Fruit fly (Drosophila melanogaster) whole organism, embryonic: ENCODE measurements around the gene CG12279.

ENCODE experiments used
- ATbp ChIP-seq: fragments of 200-800 bp; sonication (Bioruptor generic); optimal IDR thresholded peaks from 2 replicates; lab custom pipeline; 2017; ENCODE audit warnings: missing biosample characterization, mild to moderate bottlenecking, missing genetic modification characterization, missing genetic modification reagents
- Antp ChIP-seq: fragments of 200-800 bp; sonication (Bioruptor generic); optimal IDR thresholded peaks from 3 replicates; lab custom pipeline; 2016; ENCODE audit warnings: missing biosample characterization, missing genetic modification characterization
- Atf-2 ChIP-seq: fragments of 200-800 bp; sonication (Bioruptor generic); optimal IDR thresholded peaks from 2 replicates; lab custom pipeline; 2016; ENCODE audit warnings: missing biosample characterization, missing genetic modification characterization
- CG10543 ChIP-seq: fragments of 200-800 bp; sonication (Bioruptor generic); optimal IDR thresholded peaks from 3 replicates; lab custom pipeline; 2017; ENCODE audit warnings: missing biosample characterization, mild to moderate bottlenecking, missing genetic modification characterization, moderate library complexity
- CG10654 ChIP-seq: fragments of 200-800 bp; sonication (Bioruptor generic); optimal IDR thresholded peaks from 2 replicates; lab custom pipeline; 2016; ENCODE audit warnings: missing biosample characterization, missing genetic modification characterization
- CG11247 ChIP-seq: fragments of 200-800 bp; sonication (Bioruptor generic); IDR thresholded peaks from 2 replicates; pipeline ENCODE4 v1.3.6; 2022; ENCODE audit warnings: missing biosample characterization, missing genetic modification characterization
- CG12155 ChIP-seq: fragments of 200-800 bp; sonication (Bioruptor generic); optimal IDR thresholded peaks from 3 replicates; lab custom pipeline; 2016; ENCODE audit warnings: missing biosample characterization, missing genetic modification characterization
- CG12744 ChIP-seq: fragments of 200-800 bp; sonication (Bioruptor generic); optimal IDR thresholded peaks from 2 replicates; lab custom pipeline; 2016; ENCODE audit warnings: missing biosample characterization, missing genetic modification characterization
- CG14667 ChIP-seq: fragments of 200-800 bp; sonication (Bioruptor generic); IDR thresholded peaks from 2 replicates; pipeline ENCODE4 v1.3.6; 2022; ENCODE audit warnings: missing biosample characterization, missing genetic modification characterization
- CG14710 ChIP-seq: fragments of 200-800 bp; sonication (Bioruptor generic); optimal IDR thresholded peaks from 3 replicates; lab custom pipeline; 2019; ENCODE audit warnings: missing biosample characterization, mild to moderate bottlenecking, missing genetic modification characterization, moderate library complexity
- CG17568 ChIP-seq: fragments of 200-800 bp; sonication (Bioruptor generic); optimal IDR thresholded peaks from 2 replicates; lab custom pipeline; 2018; ENCODE audit warnings: missing biosample characterization, mild to moderate bottlenecking, missing genetic modification characterization, moderate library complexity
- CG1792 ChIP-seq: fragments of 200-800 bp; sonication (Bioruptor generic); optimal IDR thresholded peaks from 2 replicates; lab custom pipeline; 2016; ENCODE audit warnings: missing biosample characterization, missing genetic modification characterization
- CG30403 ChIP-seq: fragments of 200-800 bp; sonication (Bioruptor generic); optimal IDR thresholded peaks from 3 replicates; lab custom pipeline; 2016; ENCODE audit warnings: missing biosample characterization, missing genetic modification characterization
- CG31441 ChIP-seq: fragments of 200-800 bp; sonication (Bioruptor generic); IDR thresholded peaks from 2 replicates; pipeline ENCODE4 v1.3.6; 2022; ENCODE audit warnings: missing biosample characterization, missing genetic modification characterization
- CG33557 ChIP-seq: fragments of 200-800 bp; sonication (Bioruptor generic); optimal IDR thresholded peaks from 2 replicates; lab custom pipeline; 2019; ENCODE audit warnings: missing biosample characterization, mild to moderate bottlenecking, missing genetic modification characterization, moderate library complexity
- CG3995 ChIP-seq: fragments of 200-800 bp; sonication (Bioruptor generic); optimal IDR thresholded peaks from 3 replicates; lab custom pipeline; 2016; ENCODE audit warnings: missing biosample characterization, missing genetic modification characterization
- CG4328 ChIP-seq: fragments of 200-800 bp; sonication (Bioruptor generic); optimal IDR thresholded peaks from 3 replicates; lab custom pipeline; 2017; ENCODE audit warnings: missing biosample characterization, missing genetic modification reagents, missing genetic modification characterization
- CG6654 ChIP-seq: fragments of 200-800 bp; sonication (Bioruptor generic); optimal IDR thresholded peaks from 2 replicates; lab custom pipeline; 2017; ENCODE audit warnings: missing biosample characterization, mild to moderate bottlenecking, missing genetic modification characterization
- CG7786 ChIP-seq: fragments of 200-800 bp; sonication (Bioruptor generic); optimal IDR thresholded peaks from 2 replicates; lab custom pipeline; 2016; ENCODE audit warnings: missing biosample characterization, missing genetic modification characterization
- CG9215 ChIP-seq: fragments of 200-800 bp; sonication (Bioruptor generic); IDR thresholded peaks from 2 replicates; pipeline ENCODE4 v1.3.6; 2022; ENCODE audit warnings: missing biosample characterization, missing genetic modification characterization
- CG9876 ChIP-seq: fragments of 200-800 bp; sonication (Bioruptor generic); optimal IDR thresholded peaks from 2 replicates; lab custom pipeline; 2016; ENCODE audit warnings: missing biosample characterization, missing genetic modification characterization
- CTCF ChIP-seq: fragments of 200-800 bp; sonication (Bioruptor generic); optimal IDR thresholded peaks from 2 replicates; lab custom pipeline; 2017; ENCODE audit warnings: missing biosample characterization, mild to moderate bottlenecking, missing genetic modification characterization, moderate library complexity
- Gug ChIP-seq: fragments of 200-800 bp; sonication (Bioruptor generic); IDR thresholded peaks from 4 replicates; pipeline ENCODE4 v1.3.6; 2022; ENCODE audit warnings: missing biosample characterization, missing genetic modification characterization
- HmgZ ChIP-seq: fragments of 200-800 bp; sonication (Bioruptor generic); optimal IDR thresholded peaks from 2 replicates; lab custom pipeline; 2018; ENCODE audit warnings: missing biosample characterization, mild to moderate bottlenecking, missing genetic modification characterization
- Mad ChIP-seq: fragments of 200-800 bp; sonication (Bioruptor generic); optimal IDR thresholded peaks from 2 replicates; lab custom pipeline; 2016; ENCODE audit warnings: missing biosample characterization, missing genetic modification characterization
- Med ChIP-seq: fragments of 200-800 bp; sonication (Bioruptor generic); peaks from one replicate; lab custom pipeline; 2016; ENCODE audit warnings: missing biosample characterization, missing genetic modification characterization, mild to moderate bottlenecking, inconsistent platforms, moderate library complexity
- Mes4 ChIP-seq: fragments of 200-800 bp; sonication (Bioruptor generic); optimal IDR thresholded peaks from 2 replicates; lab custom pipeline; 2016; ENCODE audit warnings: missing biosample characterization, missing genetic modification characterization
- Optix ChIP-seq: fragments of 200-800 bp; sonication (Bioruptor generic); IDR thresholded peaks from 3 replicates; pipeline ENCODE4 v1.3.6; 2022; ENCODE audit warnings: missing biosample characterization, missing genetic modification characterization
- Rx ChIP-seq: fragments of 200-800 bp; sonication (Bioruptor generic); IDR thresholded peaks from 2 replicates; pipeline ENCODE4 v1.3.6; 2022; ENCODE audit warnings: missing biosample characterization, missing genetic modification characterization
- Six4 ChIP-seq: fragments of 200-800 bp; sonication (Bioruptor generic); optimal IDR thresholded peaks from 2 replicates; lab custom pipeline; 2016; ENCODE audit warnings: missing biosample characterization, missing genetic modification characterization
- ap ChIP-seq: fragments of 200-800 bp; sonication (Bioruptor generic); IDR thresholded peaks from 2 replicates; pipeline ENCODE4 v1.3.6; 2022; ENCODE audit warnings: missing biosample characterization, missing genetic modification characterization
- bowl ChIP-seq: fragments of 200-800 bp; sonication (Bioruptor generic); IDR thresholded peaks from 2 replicates; pipeline ENCODE4 v1.3.6; 2022; ENCODE audit warnings: missing biosample characterization, missing genetic modification characterization
- bsh ChIP-seq, 2 experiments: fragments of 200-800 bp; sonication (Bioruptor generic); optimal IDR thresholded peaks; 2 replicates each; lab custom pipeline; 2017 to 2018; ENCODE audit warnings: mild to moderate bottlenecking in 2 of 2, missing biosample characterization in 2 of 2, missing genetic modification characterization in 2 of 2, moderate library complexity in 1 of 2
- dati ChIP-seq: fragments of 200-800 bp; sonication (Bioruptor generic); IDR thresholded peaks from 2 replicates; pipeline ENCODE4 v1.3.6; 2022; ENCODE audit warnings: missing biosample characterization, missing genetic modification characterization
- dimm ChIP-seq: fragments of 200-800 bp; sonication (Bioruptor generic); IDR thresholded peaks from 2 replicates; pipeline ENCODE4 v1.3.6; 2022; ENCODE audit warnings: missing biosample characterization, missing genetic modification characterization
- gsb-n ChIP-seq: fragments of 200-800 bp; sonication (Bioruptor generic); optimal IDR thresholded peaks from 3 replicates; lab custom pipeline; 2018; ENCODE audit warnings: missing biosample characterization, mild to moderate bottlenecking, missing genetic modification characterization
- ham ChIP-seq: fragments of 200-800 bp; sonication (Bioruptor generic); IDR thresholded peaks from 2 replicates; pipeline ENCODE4 v1.3.6; 2022; ENCODE audit warnings: missing biosample characterization, missing genetic modification characterization
- hbn ChIP-seq: fragments of 200-800 bp; sonication (Bioruptor generic); IDR thresholded peaks from 2 replicates; pipeline ENCODE4 v1.3.6; 2022; ENCODE audit warnings: missing biosample characterization, missing genetic modification characterization; ENCODE audit not compliant: partially characterized antibody
- her ChIP-seq: fragments of 200-800 bp; sonication (Bioruptor generic); optimal IDR thresholded peaks from 2 replicates; lab custom pipeline; 2016; ENCODE audit warnings: missing biosample characterization, missing genetic modification characterization
- jigr1 ChIP-seq: fragments of 200-800 bp; sonication (Bioruptor generic); IDR thresholded peaks from 3 replicates; pipeline ENCODE4 v1.3.6; 2022; ENCODE audit warnings: missing biosample characterization, missing genetic modification characterization
- lbe ChIP-seq: fragments of 200-800 bp; sonication (Bioruptor generic); optimal IDR thresholded peaks from 2 replicates; lab custom pipeline; 2016; ENCODE audit warnings: missing biosample characterization, mild to moderate bottlenecking, missing genetic modification characterization
- lola ChIP-seq, 3 experiments: fragments of >200 bp in 2 of 3; fragments of 200-800 bp in 1 of 3; sonication (Bioruptor generic) in 1 of 3; optimal IDR thresholded peaks; 2 replicates each; lab custom pipeline; 2017 to 2019; ENCODE audit warnings: missing biosample characterization in 3 of 3, missing genetic modification characterization in 3 of 3, mild to moderate bottlenecking in 1 of 3, moderate library complexity in 1 of 3
- luna ChIP-seq: fragments of 200-800 bp; sonication (Bioruptor generic); optimal IDR thresholded peaks from 2 replicates; lab custom pipeline; 2016; ENCODE audit warnings: missing biosample characterization, missing genetic modification characterization
- nerfin-2 ChIP-seq: fragments of 200-800 bp; sonication (Bioruptor generic); IDR thresholded peaks from 2 replicates; pipeline ENCODE4 v1.3.6; 2022; ENCODE audit warnings: missing biosample characterization, missing genetic modification characterization; ENCODE audit not compliant: partially characterized antibody
- org-1 ChIP-seq: fragments of 200-800 bp; sonication (Bioruptor generic); optimal IDR thresholded peaks from 2 replicates; lab custom pipeline; 2017; ENCODE audit warnings: missing biosample characterization, missing genetic modification characterization
- otp ChIP-seq: fragments of 200-800 bp; sonication (Bioruptor generic); IDR thresholded peaks from 3 replicates; pipeline ENCODE4, ENCODE4 v1.3.6; 2022; ENCODE audit warnings: missing biosample characterization, missing genetic modification characterization
- repo ChIP-seq: fragments of 200-800 bp; sonication (Bioruptor generic); optimal IDR thresholded peaks from 2 replicates; lab custom pipeline; 2016; ENCODE audit warnings: missing biosample characterization, missing genetic modification characterization
- ro ChIP-seq: fragments of 200-800 bp; sonication (Bioruptor generic); IDR thresholded peaks from 2 replicates; pipeline ENCODE4 v1.3.6; 2022; ENCODE audit warnings: missing biosample characterization, missing genetic modification characterization
- sc ChIP-seq, 3 experiments: fragments of >200 bp in 2 of 3; fragments of 200-800 bp in 1 of 3; sonication (Bioruptor generic) in 1 of 3; optimal IDR thresholded peaks; 2 replicates in 2 of 3; 3 replicates in 1 of 3; lab custom pipeline; 2017; ENCODE audit warnings: mild to moderate bottlenecking in 1 of 3, missing biosample characterization in 1 of 3, missing genetic modification characterization in 1 of 3, missing genetic modification reagents in 1 of 3
- scrt ChIP-seq: fragments of 200-800 bp; sonication (Bioruptor generic); optimal IDR thresholded peaks from 2 replicates; lab custom pipeline; 2018; ENCODE audit warnings: missing biosample characterization, mild to moderate bottlenecking, missing genetic modification characterization, moderate library complexity
- so ChIP-seq: fragments of 200-800 bp; sonication (Bioruptor generic); IDR thresholded peaks from 3 replicates; pipeline ENCODE4 v1.3.6; 2022; ENCODE audit warnings: missing biosample characterization, missing genetic modification characterization

Gene CG12279

DNA sequence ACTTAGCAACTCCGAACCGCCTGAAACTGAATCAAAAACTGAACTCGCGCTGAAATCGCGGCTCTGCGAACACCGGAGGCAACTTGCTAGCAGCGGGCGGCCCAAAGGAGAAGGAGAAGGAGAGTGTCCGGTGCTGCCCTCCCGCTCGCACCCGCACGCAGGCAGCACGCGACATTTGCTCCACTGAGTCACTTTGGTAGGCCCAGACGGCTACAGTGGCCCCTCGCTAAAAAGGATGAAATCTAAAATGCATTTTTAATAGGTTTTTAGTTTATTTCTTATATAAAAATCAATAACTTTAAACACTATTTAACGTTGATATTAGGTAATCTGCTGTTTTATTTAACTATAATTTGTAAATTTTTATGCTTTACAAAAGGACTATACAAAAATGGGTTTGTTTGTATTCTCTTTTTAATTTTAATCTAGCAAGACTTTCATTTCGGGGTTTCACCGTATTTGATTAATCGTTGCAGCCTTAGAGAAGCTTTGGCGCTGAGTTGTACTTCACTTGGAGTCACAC, 17.6 kb downstream of the CG12279 start, which contains the start of gene Men (continued):
- peak; percentile 5 for TF ChIP-seq scrt (GFP tag; lab: Kevin White, UChicago)
- peak; percentile 22 for TF ChIP-seq CG10654 (GFP tag; lab: Kevin White, UChicago)
- no peak for TF ChIP-seq dimm (GFP tag; lab: Robert Waterston, UW)
- TF ChIP-seq HmgZ, result peak; percentile 8
- no peak for TF ChIP-seq hbn (GFP tag; lab: Robert Waterston, UW)
- peak; percentile 31 for TF ChIP-seq CG10543 (GFP tag; lab: Kevin White, UChicago)
- TF ChIP-seq CG9215 (GFP tag; lab: Robert Waterston, UW), result peak; percentile 52
- peak; percentile 61 for TF ChIP-seq CG30403 (GFP tag; lab: Kevin White, UChicago)
- no peak for TF ChIP-seq sc (optimal IDR thresholded peaks at IDR 0.05; lab: Kevin White, UChicago)
- peak; percentile 41 for TF ChIP-seq sc (GFP tag; optimal IDR thresholded peaks at IDR 0.05; lab: Kevin White, UChicago)
- TF ChIP-seq her (GFP tag; lab: Kevin White, UChicago), result no peak
- TF ChIP-seq CG9876 (GFP tag; lab: Kevin White, UChicago), result no peak
- TF ChIP-seq org-1 (GFP tag; lab: Kevin White, UChicago), result peak; percentile 32
- TF ChIP-seq Mad, result no peak
- TF ChIP-seq CG1792 (GFP tag; lab: Kevin White, UChicago), result no peak
- no peak for TF ChIP-seq Antp (GFP tag; lab: Kevin White, UChicago)
- no peak for TF ChIP-seq CG4328 (GFP tag; lab: Kevin White, UChicago)
- no peak for TF ChIP-seq Atf-2 (GFP tag; lab: Kevin White, UChicago)
- no peak for TF ChIP-seq jigr1 (GFP tag; lab: Robert Waterston, UW)
- no peak for TF ChIP-seq CG7786
- peak in 1 of 3 experiments; percentile 56 for TF ChIP-seq lola (GFP tag; optimal IDR thresholded peaks at IDR 0.05; lab: Kevin White, UChicago)
- TF ChIP-seq so, result peak; percentile 59; the same call in 1 of the 3 replicates
- peak; percentile 43 for TF ChIP-seq CG14710 (tag; lab: Kevin White, UChicago)
- no peak for TF ChIP-seq CG17568 (GFP tag; lab: Kevin White, UChicago)
- no peak for TF ChIP-seq Optix (GFP tag; lab: Robert Waterston, UW)
- TF ChIP-seq Six4 (GFP tag; lab: Kevin White, UChicago), result peak; percentile 13
- peak; percentile 45 for TF ChIP-seq gsb-n (tag; lab: Kevin White, UChicago)
- no peak for TF ChIP-seq Mes4 (GFP tag; lab: Kevin White, UChicago)
- TF ChIP-seq otp (GFP tag; lab: Robert Waterston, UW), result 0 out of 3 replicates have a peak, but pooled peaks have one; percentile 9
- TF ChIP-seq lbe (GFP tag; lab: Kevin White, UChicago), result no peak
- peak; percentile 31 for TF ChIP-seq CG33557
- no peak for TF ChIP-seq CG12744 (GFP tag; lab: Kevin White, UChicago)
- no peak for TF ChIP-seq CG6654 (GFP tag; lab: Kevin White, UChicago)
- no peak for TF ChIP-seq CTCF (GFP tag; lab: Kevin White, UChicago)
- no peak for TF ChIP-seq CG14667
- peak; percentile 37; the same call in 1 of the 2 replicates for TF ChIP-seq ap (GFP tag; lab: Robert Waterston, UW)
- TF ChIP-seq ro (GFP tag; lab: Robert Waterston, UW), result peak; percentile 19; the same call in 1 of the 2 replicates
- peak; percentile 36; the same call in 1 of the 4 replicates for TF ChIP-seq Gug (GFP tag; lab: Robert Waterston, UW)
- no peak for TF ChIP-seq nerfin-2 (GFP tag; lab: Robert Waterston, UW)
- no peak for TF ChIP-seq repo (GFP tag; lab: Kevin White, UChicago)
- TF ChIP-seq luna (GFP tag; lab: Kevin White, UChicago), result no peak
- TF ChIP-seq dati (GFP tag; lab: Robert Waterston, UW), result peak; percentile 49; the same call in 1 of the 2 replicates
- TF ChIP-seq bsh (GFP tag; optimal IDR thresholded peaks at IDR 0.05; lab: Kevin White, UChicago), result peak in 1 of 2 experiments; percentile 48
- TF ChIP-seq Med (GFP tag; lab: Kevin White, UChicago), result peak; percentile 71
- TF ChIP-seq CG11247 (GFP tag; lab: Robert Waterston, UW), result peak; percentile 38; the same call in 1 of the 2 replicates
- no peak for TF ChIP-seq ham (GFP tag; lab: Robert Waterston, UW)
- no peak for TF ChIP-seq CG3995
- TF ChIP-seq ATbp, result peak; percentile 60
- peak; percentile 13 for TF ChIP-seq CG12155 (GFP tag; lab: Kevin White, UChicago)
- no peak for TF ChIP-seq bowl (GFP tag; lab: Robert Waterston, UW)
- TF ChIP-seq CG31441 (GFP tag; lab: Robert Waterston, UW), result peak; percentile 81
- no peak for TF ChIP-seq Rx (GFP tag; lab: Robert Waterston, UW)
